Worm (Caenorhabditis elegans): ENCODE results near the gene F28F9.3.

DNA sequence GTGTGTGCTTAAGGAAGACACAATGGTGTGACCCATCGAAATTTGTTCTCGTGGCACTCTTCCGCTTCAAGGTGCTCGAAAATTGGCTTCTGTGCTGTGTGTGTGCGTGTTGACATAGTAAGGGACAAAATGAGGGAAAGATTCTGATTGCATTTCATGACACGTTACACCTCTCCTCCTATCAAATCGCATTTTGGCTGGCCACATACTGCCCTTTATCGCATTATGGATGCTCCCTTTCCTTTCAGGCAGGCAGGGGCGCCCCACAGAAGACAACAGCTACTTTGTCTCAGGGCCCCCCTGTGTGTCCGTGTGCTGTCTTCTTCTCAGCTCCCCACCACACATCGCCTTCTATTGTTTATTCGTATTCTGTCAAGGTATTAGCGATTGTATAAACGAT lies 20.8 kb downstream of the F28F9.3 start:
- TF ChIP-seq elt-1 (tag; optimal IDR thresholded peaks at IDR 0.05) (no peak), ztf-4 (tag; optimal IDR thresholded peaks at IDR 0.05) (no peak), zag-1 (tag; optimal IDR thresholded peaks at IDR 0.05) (no peak), ama-1 (optimal IDR thresholded peaks at IDR 0.05) (no peak), sma-3 (GFP tag; optimal IDR thresholded peaks at IDR 0.05) (no peak), nhr-129 (tag; optimal IDR thresholded peaks at IDR 0.05) (no peak)
